Worm (Caenorhabditis elegans) whole organism, L2 larva: ENCODE measurements around the gene ZC84.1.

ENCODE experiments used
- ZK546.5 ChIP-seq: sonication (generic microtip); optimal IDR thresholded peaks from 2 replicates; lab custom pipeline; 2017; ENCODE audit warnings: missing biosample characterization, missing genetic modification characterization
- egl-27 ChIP-seq: sonication (generic microtip); optimal IDR thresholded peaks from 3 replicates; lab custom pipeline; 2017; ENCODE audit warnings: missing biosample characterization, missing genetic modification reagents, missing genetic modification characterization
- lin-39 ChIP-seq: fragments of 150-350 bp; optimal IDR thresholded peaks from 2 replicates; lab custom pipeline; 2014; ENCODE audit warnings: missing biosample characterization, missing genetic modification reagents, missing genetic modification characterization
- lsy-2 ChIP-seq, 2 experiments: fragments of 150-350 bp in 1 of 2; sonication (generic microtip) in 1 of 2; optimal IDR thresholded peaks; 2 replicates each; lab custom pipeline; 2014 to 2017; ENCODE audit warnings: missing biosample characterization in 2 of 2, missing genetic modification characterization in 2 of 2
- peb-1 ChIP-seq: fragments of 150-350 bp; optimal IDR thresholded peaks from 2 replicates; lab custom pipeline; 2014; ENCODE audit warnings: missing biosample characterization, missing genetic modification characterization
- zag-1 ChIP-seq: fragments of 150-350 bp; optimal IDR thresholded peaks from 2 replicates; lab custom pipeline; 2014; ENCODE audit warnings: missing biosample characterization, missing genetic modification characterization

DNA sequence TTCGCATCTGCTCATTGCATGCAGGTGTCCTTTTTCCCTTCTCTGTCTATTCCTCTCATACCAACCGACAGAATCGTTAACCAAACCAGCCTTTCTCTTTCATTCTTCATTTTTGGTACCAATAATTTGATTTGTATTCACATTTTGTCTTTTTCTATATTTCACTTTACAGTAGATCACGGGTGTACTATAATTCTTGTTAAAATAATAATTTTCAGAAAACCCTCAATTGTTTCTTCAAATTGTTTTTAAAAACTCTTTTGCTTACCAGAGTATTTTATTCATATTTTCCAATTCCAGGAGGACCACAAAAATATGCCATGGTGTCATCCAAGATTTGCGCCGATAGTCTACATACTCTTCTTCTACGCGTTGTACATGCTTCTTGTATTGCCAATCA lies 44.6 kb upstream of the ZC84.1 start, which contains the start of gene T02C1.2:
- no peak for TF ChIP-seq lsy-2 (tag; optimal IDR thresholded peaks at IDR 0.05; lab: Kevin White, UChicago)
- TF ChIP-seq lin-39 (tag; lab: Kevin White, UChicago), result no peak
- TF ChIP-seq peb-1, result no peak
- no peak for TF ChIP-seq ZK546.5 (tag; lab: Kevin White, UChicago)
- TF ChIP-seq egl-27, result no peak
- no peak for TF ChIP-seq zag-1 (tag; lab: Kevin White, UChicago)
